Worm (Caenorhabditis elegans) whole organism, young adult: Measurements from ENCODE around the gene rab-19.
A peak's percentile ranks its signal among the peaks of the same experiment; 100 is the strongest.

Source experiments
- B0035.1 ChIP-seq: sonication (generic microtip); optimal IDR thresholded peaks from 2 replicates; lab custom pipeline; 2016; ENCODE audit warnings: missing genetic modification characterization, mild to moderate bottlenecking, missing compliant biosample characterization, missing genotype, missing genetic modification reagents
- B0336.3 ChIP-seq: fragments of 200-800 bp; sonication (Bioruptor generic); IDR thresholded peaks from 2 replicates; pipeline ENCODE4 v1.3.6; 2022; ENCODE audit warnings: missing genetic modification characterization, missing compliant biosample characterization
- C17E4.6 ChIP-seq: fragments of 200-800 bp; sonication (Bioruptor generic); IDR thresholded peaks from 2 replicates; pipeline ENCODE4 v1.3.6; 2022; ENCODE audit warnings: missing genetic modification reagents, missing genetic modification characterization, missing compliant biosample characterization
- F23B12.7 ChIP-seq: sonication (generic microtip); optimal IDR thresholded peaks from 2 replicates; lab custom pipeline; 2017; ENCODE audit warnings: missing genetic modification characterization, mild to moderate bottlenecking, missing compliant biosample characterization, antibody characterized with exemption, moderate library complexity; ENCODE audit not compliant: insufficient read depth
- F57C9.4 ChIP-seq: sonication (generic microtip); optimal IDR thresholded peaks from 2 replicates; lab custom pipeline; 2017; ENCODE audit warnings: mild to moderate bottlenecking, missing genetic modification characterization, missing compliant biosample characterization
- atf-7 ChIP-seq: sonication (generic microtip); optimal IDR thresholded peaks from 2 replicates; lab custom pipeline; 2017; ENCODE audit warnings: mild to moderate bottlenecking, missing genetic modification characterization, missing compliant biosample characterization
- attf-3 ChIP-seq: fragments of 200-800 bp; sonication (Bioruptor generic); conservative IDR thresholded peaks from 2 replicates; pipeline ENCODE4 v1.3.6; 2022; ENCODE audit warnings: missing genetic modification reagents, missing genetic modification characterization, missing compliant biosample characterization
- attf-5 ChIP-seq: fragments of 200-800 bp; sonication (Bioruptor generic); optimal IDR thresholded peaks from 2 replicates; lab custom pipeline; 2018; ENCODE audit warnings: mild to moderate bottlenecking, missing genetic modification characterization, missing compliant biosample characterization
- cebp-1 ChIP-seq, 2 experiments: fragments of 200-800 bp in 1 of 2; sonication (Bioruptor generic) in 1 of 2; sonication (generic microtip) in 1 of 2; IDR thresholded peaks in 1 of 2; optimal IDR thresholded peaks in 1 of 2; 2 replicates each; pipeline versions ENCODE4 v1.3.6 to Lab custom; 2017 to 2022; ENCODE audit warnings: missing compliant biosample characterization in 2 of 2, missing genetic modification characterization in 2 of 2, mild to moderate bottlenecking in 1 of 2, missing genetic modification reagents in 1 of 2, moderate library complexity in 1 of 2
- ceh-91 ChIP-seq: fragments of 200-800 bp; sonication (Bioruptor generic); IDR thresholded peaks from 2 replicates; pipeline ENCODE4 v1.3.6; 2022; ENCODE audit warnings: missing genetic modification reagents, missing genetic modification characterization, missing compliant biosample characterization
- dox-1 ChIP-seq: fragments of 200-800 bp; sonication (Bioruptor generic); IDR thresholded peaks from 2 replicates; pipeline ENCODE4 v1.3.6; 2022; ENCODE audit warnings: missing genetic modification reagents, missing genetic modification characterization, missing compliant biosample characterization
- dpff-1 ChIP-seq: sonication (generic microtip); optimal IDR thresholded peaks from 2 replicates; lab custom pipeline; 2017; ENCODE audit warnings: mild to moderate bottlenecking, missing genetic modification characterization, missing compliant biosample characterization
- egl-44 ChIP-seq: fragments of 200-800 bp; sonication (Bioruptor generic); IDR thresholded peaks from 2 replicates; pipeline ENCODE4 v1.3.6; 2022; ENCODE audit warnings: missing genetic modification reagents, missing genetic modification characterization, missing compliant biosample characterization
- him-1 ChIP-seq: sonication (generic microtip); optimal IDR thresholded peaks from 2 replicates; lab custom pipeline; 2016; ENCODE audit warnings: missing genotype, missing genetic modification reagents, missing genetic modification characterization, missing compliant biosample characterization
- madf-10 ChIP-seq: sonication (generic microtip); optimal IDR thresholded peaks from 2 replicates; lab custom pipeline; 2016; ENCODE audit warnings: mild to moderate bottlenecking, missing genetic modification characterization, missing compliant biosample characterization
- nfyb-1 ChIP-seq: fragments of 200-800 bp; sonication (Bioruptor generic); IDR thresholded peaks from 2 replicates; pipeline ENCODE4 v1.3.6; 2022; ENCODE audit warnings: missing genetic modification reagents, missing genetic modification characterization, missing compliant biosample characterization
- nhr-80 ChIP-seq: sonication (generic microtip); optimal IDR thresholded peaks from 2 replicates; lab custom pipeline; 2016; ENCODE audit warnings: missing genetic modification characterization, missing compliant biosample characterization
- snpc-4 ChIP-seq, 5 experiments: fragments of 150-350 bp in 1 of 5; sonication (generic microtip) in 4 of 5; optimal IDR thresholded peaks; 2 replicates each; lab custom pipeline; 2014 to 2018; ENCODE audit warnings: missing genetic modification characterization in 5 of 5, missing biosample characterization in 3 of 5, antibody characterized with exemption in 2 of 5, mild to moderate bottlenecking in 2 of 5, missing compliant biosample characterization in 2 of 5, missing genotype in 2 of 5, moderate library complexity in 2 of 5, missing genetic modification reagents in 1 of 5
- tlf-1 ChIP-seq: fragments of 200-800 bp; sonication (Bioruptor generic); optimal IDR thresholded peaks from 2 replicates; lab custom pipeline; 2018; ENCODE audit warnings: mild to moderate bottlenecking, missing genetic modification characterization, missing compliant biosample characterization
- ztf-26 ChIP-seq: sonication (generic microtip); optimal IDR thresholded peaks from 2 replicates; lab custom pipeline; 2017; ENCODE audit warnings: missing genetic modification characterization, missing compliant biosample characterization
- ztf-6 ChIP-seq: fragments of 200-800 bp; sonication (Bioruptor generic); IDR thresholded peaks from 2 replicates; pipeline ENCODE4 v1.3.6; 2022; ENCODE audit warnings: missing genetic modification reagents, missing genetic modification characterization, missing compliant biosample characterization

Gene rab-19

ce11 chrIV:13347232-13347715 is 36.9 kb downstream of the rab-19 start, which contains the start of gene W02A2.9:
Gene W02A2.9, plus strand, starts transcription at chrIV:13347665.
- TF ChIP-seq F23B12.7 (tag; lab: Kevin White, UChicago) (no peak), dpff-1 (no peak), nfyb-1 (GFP tag; lab: Robert Waterston, UW) (peak; percentile 48; the same call in 1 of the 2 replicates), nhr-80 (tag; lab: Kevin White, UChicago) (peak; percentile 59), B0035.1 (tag; lab: Kevin White, UChicago) (no peak), atf-7 (tag; lab: Kevin White, UChicago) (no peak)
- TF ChIP-seq, all 124 proteins: peak for 2

- TF ChIP-seq C17E4.6 (GFP tag; lab: Robert Waterston, UW) (no peak), nhr-80 (tag; lab: Kevin White, UChicago) (peak; percentile 12), ceh-91 (no peak)
These were observed 38.1 kb downstream of the rab-19 start for ce11 chrIV:13346078-13346477.

ce11 chrIV:13342555-13342954 is 41.6 kb downstream of the rab-19 start, which contains the start of gene W02A2.5:
Gene W02A2.5, plus strand, starts transcription at chrIV:13342855.
- TF ChIP-seq F57C9.4 (tag; lab: Kevin White, UChicago) (no peak), him-1 (tag; lab: Kevin White, UChicago) (no peak), madf-10 (no peak), ztf-26 (tag; lab: Kevin White, UChicago) (no peak)

- TF ChIP-seq ztf-6 (GFP tag; lab: Robert Waterston, UW) (no peak), attf-3 (GFP tag; lab: Robert Waterston, UW) (no peak), egl-44 (GFP tag; lab: Robert Waterston, UW) (no peak), snpc-4 (GFP tag; optimal IDR thresholded peaks at IDR 0.05; lab: Kevin White, UChicago) (no peak), snpc-4 (tag; optimal IDR thresholded peaks at IDR 0.05; lab: Kevin White, UChicago) (peak in 1 of 4 experiments; percentile 2), B0336.3 (GFP tag; lab: Robert Waterston, UW) (peak; percentile 43; the same call in 1 of the 2 replicates), cebp-1 (GFP tag; IDR thresholded peaks at IDR 0.05; lab: Robert Waterston, UW) (no peak), cebp-1 (tag; optimal IDR thresholded peaks at IDR 0.05; lab: Kevin White, UChicago) (peak; percentile 60), dox-1 (GFP tag; lab: Robert Waterston, UW) (0 out of 2 replicates have a peak, but pooled peaks have one; percentile 41), ztf-26 (tag; lab: Kevin White, UChicago) (peak; percentile 18), nhr-80 (tag; lab: Kevin White, UChicago) (peak; percentile 92), nfyb-1 (GFP tag; lab: Robert Waterston, UW) (0 out of 2 replicates have a peak, but pooled peaks have one; percentile 29), attf-5 (peak; percentile 11), tlf-1 (GFP tag; lab: Kevin White, UChicago) (no peak), atf-7 (tag; lab: Kevin White, UChicago) (peak; percentile 14)
These were observed 49.9 kb downstream of the rab-19 start for ce11 chrIV:13334287-13334686.
